Worm (Caenorhabditis elegans) whole organism, L4 larva: ENCODE results near the gene Y53F4B.10.

Source experiments
- aly-2 ChIP-seq: sonication (generic microtip); optimal IDR thresholded peaks from 2 replicates; lab custom pipeline; 2018; ENCODE audit warnings: missing biosample characterization, missing genetic modification characterization
- ama-1 ChIP-seq: fragments of 150-350 bp; optimal IDR thresholded peaks from 2 replicates; lab custom pipeline; 2014; ENCODE audit warnings: inconsistent platforms, mixed read lengths
- ceh-28 ChIP-seq: fragments of 150-350 bp; optimal IDR thresholded peaks from 2 replicates; lab custom pipeline; 2014; ENCODE audit warnings: missing biosample characterization, missing genetic modification reagents, missing genetic modification characterization
- ceh-82 ChIP-seq: sonication (generic microtip); optimal IDR thresholded peaks from 2 replicates; lab custom pipeline; 2017; ENCODE audit warnings: missing biosample characterization, missing genetic modification characterization
- dve-1 ChIP-seq: sonication (generic microtip); optimal IDR thresholded peaks from 2 replicates; lab custom pipeline; 2017; ENCODE audit warnings: antibody characterized with exemption, mild to moderate bottlenecking, missing genetic modification characterization, missing compliant biosample characterization; ENCODE audit not compliant: insufficient read depth
- egl-43 ChIP-seq: fragments of 200-800 bp; sonication (Bioruptor generic); IDR thresholded peaks from 2 replicates; pipeline ENCODE4 v1.3.6; 2022; ENCODE audit warnings: missing genetic modification reagents, missing genetic modification characterization, missing compliant biosample characterization
- fos-1 ChIP-seq: fragments of 150-350 bp; optimal IDR thresholded peaks from 2 replicates; lab custom pipeline; 2014; ENCODE audit warnings: missing biosample characterization, missing genetic modification characterization
- lin-39 ChIP-seq: fragments of 150-350 bp; optimal IDR thresholded peaks from 2 replicates; lab custom pipeline; 2014; ENCODE audit warnings: missing biosample characterization, missing genetic modification reagents, missing genetic modification characterization
- lir-3 ChIP-seq: sonication (generic microtip); optimal IDR thresholded peaks from 2 replicates; lab custom pipeline; 2016; ENCODE audit warnings: mild to moderate bottlenecking, missing genetic modification characterization, missing compliant biosample characterization
- mep-1 ChIP-seq: fragments of 150-350 bp; sonication (generic microtip); optimal IDR thresholded peaks from 3 replicates; lab custom pipeline; 2014; ENCODE audit warnings: missing biosample characterization, missing genetic modification characterization
- nhr-102 ChIP-seq: sonication (generic microtip); optimal IDR thresholded peaks from 2 replicates; lab custom pipeline; 2016; ENCODE audit warnings: mild to moderate bottlenecking, missing genetic modification characterization, moderate library complexity, missing compliant biosample characterization
- nhr-237 ChIP-seq: sonication (generic microtip); optimal IDR thresholded peaks from 2 replicates; lab custom pipeline; 2017; ENCODE audit warnings: missing biosample characterization, missing genetic modification characterization
- nhr-25 ChIP-seq: sonication (generic microtip); optimal IDR thresholded peaks from 2 replicates; lab custom pipeline; 2017; ENCODE audit warnings: missing genetic modification characterization, mild to moderate bottlenecking, missing compliant biosample characterization, antibody characterized with exemption, moderate library complexity, borderline replicate concordance; ENCODE audit not compliant: insufficient read depth
- zag-1 ChIP-seq: fragments of 150-350 bp; optimal IDR thresholded peaks from 2 replicates; lab custom pipeline; 2014; ENCODE audit warnings: missing biosample characterization, missing genetic modification characterization

ce11 chrII:15003410-15003809 is at the start of gene Y53F4B.10:
- TF ChIP-seq lin-39 (tag; lab: Kevin White, UChicago) (no peak), ceh-82 (tag; lab: Kevin White, UChicago) (no peak), nhr-25 (tag; lab: Kevin White, UChicago) (no peak), zag-1 (tag; lab: Kevin White, UChicago) (no peak), aly-2 (no peak), fos-1 (tag; lab: Kevin White, UChicago) (no peak), dve-1 (no peak), mep-1 (tag; lab: Kevin White, UChicago) (no peak), nhr-102 (no peak), ama-1 (lab: Kevin White, UChicago) (no peak), nhr-237 (tag; lab: Kevin White, UChicago) (no peak), ceh-28 (tag; lab: Kevin White, UChicago) (no peak), lir-3 (tag; lab: Kevin White, UChicago) (no peak), egl-43 (GFP tag; lab: Robert Waterston, UW) (no peak)
